Fruit fly (Drosophila melanogaster): ENCODE measurements around the gene Or22a.

The Or22a gene

dm6 chr2L:1517378-1517777, 2.9 kb upstream of the Or22a start, which contains the start of gene CG18132:
Gene CG18132, minus strand, starts transcription at chr2L:1517478.
- TF ChIP-seq CG17801 (GFP tag; optimal IDR thresholded peaks at IDR 0.05; ENCODE audit: partially characterized antibody), result no peak

dm6 chr2L:1518022-1518421, 2.3 kb upstream of the Or22a start, which contains the start of gene halo:
Gene halo, minus strand, starts transcription at chr2L:1518148.
- TF ChIP-seq CG17801 (GFP tag; optimal IDR thresholded peaks at IDR 0.05; ENCODE audit: partially characterized antibody), result no peak

- no peak for TF ChIP-seq CG17801 (GFP tag; optimal IDR thresholded peaks at IDR 0.05; ENCODE audit: partially characterized antibody)
Observed at dm6 chr2L:1522397-1522796, 2.1 kb downstream of the Or22a start, which contains the start of gene Or22b. Gene Or22b, plus strand, starts transcription at chr2L:1522697.

dm6 chr2L:1535231-1535630, 14.9 kb downstream of the Or22a start:
- TF ChIP-seq CG17801 (GFP tag; optimal IDR thresholded peaks at IDR 0.05; ENCODE audit: partially characterized antibody), result no peak

dm6 chr2L:1538132-1538531, 17.8 kb downstream of the Or22a start:
- no peak for TF ChIP-seq CG17801 (GFP tag; optimal IDR thresholded peaks at IDR 0.05; ENCODE audit: partially characterized antibody)

dm6 chr2L:1547860-1548259, 27.6 kb downstream of the Or22a start:
- TF ChIP-seq CG17801 (GFP tag; optimal IDR thresholded peaks at IDR 0.05; ENCODE audit: partially characterized antibody), result no peak

dm6 chr2L:1554954-1555353, 34.7 kb downstream of the Or22a start, which contains the start of gene haf:
Gene haf, plus strand, starts transcription at chr2L:1555129.
- TF ChIP-seq CG17801 (GFP tag; optimal IDR thresholded peaks at IDR 0.05; ENCODE audit: partially characterized antibody), result no peak

dm6 chr2L:1556697-1557564, 36.6 kb downstream of the Or22a start:
- no peak for TF ChIP-seq CG17801 (GFP tag; optimal IDR thresholded peaks at IDR 0.05; ENCODE audit: partially characterized antibody)

- TF ChIP-seq CG17801 (GFP tag; optimal IDR thresholded peaks at IDR 0.05; ENCODE audit: partially characterized antibody), result no peak
Observed at dm6 chr2L:1557927-1558326, 37.6 kb downstream of the Or22a start.

dm6 chr2L:1559811-1560501, 39.7 kb downstream of the Or22a start:
- no peak for TF ChIP-seq CG17801 (GFP tag; optimal IDR thresholded peaks at IDR 0.05; ENCODE audit: partially characterized antibody)

dm6 chr2L:1568631-1569030, 48.3 kb downstream of the Or22a start:
- TF ChIP-seq CG17801 (GFP tag; optimal IDR thresholded peaks at IDR 0.05; ENCODE audit: partially characterized antibody), result no peak
